Worm (Caenorhabditis elegans) whole organism, L3 larva: ENCODE measurements around the gene Y22D7AR.3.

Experiments
- R02D3.7 ChIP-seq: fragments of 150-350 bp; optimal IDR thresholded peaks from 2 replicates; lab custom pipeline; 2014; ENCODE audit warnings: missing biosample characterization, missing genetic modification characterization
- ZK546.5 ChIP-seq: sonication (generic microtip); optimal IDR thresholded peaks from 2 replicates; lab custom pipeline; 2017; ENCODE audit warnings: missing biosample characterization, missing genetic modification characterization
- aly-2 ChIP-seq: fragments of 150-350 bp; optimal IDR thresholded peaks from 2 replicates; lab custom pipeline; 2014; ENCODE audit warnings: missing biosample characterization, missing genetic modification characterization
- ama-1 ChIP-seq: fragments of 150-350 bp; optimal IDR thresholded peaks from 2 replicates; lab custom pipeline; 2018
- ceh-16 ChIP-seq: sonication (generic microtip); optimal IDR thresholded peaks from 2 replicates; lab custom pipeline; 2017; ENCODE audit warnings: missing biosample characterization, missing genetic modification characterization
- ceh-28 ChIP-seq: fragments of 150-350 bp; optimal IDR thresholded peaks from 2 replicates; lab custom pipeline; 2014; ENCODE audit warnings: missing biosample characterization, missing genetic modification reagents, missing genetic modification characterization
- ceh-82 ChIP-seq: fragments of 150-350 bp; optimal IDR thresholded peaks from 2 replicates; lab custom pipeline; 2014; ENCODE audit warnings: missing biosample characterization, missing genetic modification characterization
- ceh-9 ChIP-seq: sonication (generic microtip); optimal IDR thresholded peaks from 2 replicates; lab custom pipeline; 2018; ENCODE audit warnings: missing biosample characterization, missing genetic modification characterization
- daf-12 ChIP-seq: fragments of 150-350 bp; optimal IDR thresholded peaks from 2 replicates; lab custom pipeline; 2014; ENCODE audit warnings: missing biosample characterization, missing genetic modification reagents, missing genetic modification characterization
- egl-27 ChIP-seq: sonication (generic microtip); optimal IDR thresholded peaks from 4 replicates; lab custom pipeline; 2017; ENCODE audit warnings: missing biosample characterization, missing genetic modification reagents, missing genetic modification characterization
- egl-5 ChIP-seq: fragments of 150-350 bp; optimal IDR thresholded peaks from 2 replicates; lab custom pipeline; 2017; ENCODE audit warnings: missing biosample characterization, missing genetic modification reagents, missing genetic modification characterization, inconsistent platforms
- elt-1 ChIP-seq: fragments of 150-350 bp; optimal IDR thresholded peaks from 2 replicates; lab custom pipeline; 2014; ENCODE audit warnings: missing biosample characterization, missing genetic modification characterization
- elt-2 ChIP-seq: sonication (generic microtip); optimal IDR thresholded peaks from 2 replicates; lab custom pipeline; 2016; ENCODE audit warnings: missing genetic modification reagents, mild to moderate bottlenecking, missing genetic modification characterization, missing compliant biosample characterization
- elt-3 ChIP-seq, 3 experiments: fragments of 150-350 bp in 1 of 3; sonication (generic microtip) in 2 of 3; optimal IDR thresholded peaks; 2 replicates in 2 of 3; 4 replicates in 1 of 3; lab custom pipeline; 2014 to 2017; ENCODE audit warnings: missing biosample characterization in 3 of 3, missing genetic modification characterization in 3 of 3
- eor-1 ChIP-seq, 2 experiments: fragments of 150-350 bp; optimal IDR thresholded peaks; 2 replicates each; lab custom pipeline; 2014 to 2018; ENCODE audit warnings: missing biosample characterization in 2 of 2, missing genetic modification characterization in 2 of 2
- fkh-10 ChIP-seq: sonication (generic microtip); optimal IDR thresholded peaks from 2 replicates; lab custom pipeline; 2017; ENCODE audit warnings: missing biosample characterization, missing genetic modification reagents, missing genetic modification characterization
- fkh-2 ChIP-seq: fragments of 150-350 bp; optimal IDR thresholded peaks from 2 replicates; lab custom pipeline; 2014; ENCODE audit warnings: missing biosample characterization, missing genetic modification reagents, missing genetic modification characterization
- fos-1 ChIP-seq: fragments of 150-350 bp; optimal IDR thresholded peaks from 2 replicates; lab custom pipeline; 2014; ENCODE audit warnings: missing biosample characterization, missing genetic modification characterization
- hmg-11 ChIP-seq: sonication (generic microtip); optimal IDR thresholded peaks from 2 replicates; lab custom pipeline; 2016; ENCODE audit warnings: missing genetic modification characterization, missing compliant biosample characterization
- jun-1 ChIP-seq: fragments of 150-350 bp; optimal IDR thresholded peaks from 2 replicates; lab custom pipeline; 2014; ENCODE audit warnings: missing biosample characterization, missing genetic modification reagents, missing genetic modification characterization
- lin-15B ChIP-seq: fragments of 150-350 bp; optimal IDR thresholded peaks from 2 replicates; lab custom pipeline; 2014; ENCODE audit warnings: missing biosample characterization, missing genetic modification characterization
- lin-39 ChIP-seq: fragments of 150-350 bp; optimal IDR thresholded peaks from 2 replicates; lab custom pipeline; 2018; ENCODE audit warnings: missing biosample characterization, missing genetic modification reagents, missing genetic modification characterization
- lsy-12 ChIP-seq: sonication (generic microtip); optimal IDR thresholded peaks from 2 replicates; lab custom pipeline; 2016; ENCODE audit warnings: mild to moderate bottlenecking, missing genetic modification characterization, missing compliant biosample characterization
- mdl-1 ChIP-seq: fragments of 150-350 bp; optimal IDR thresholded peaks from 2 replicates; lab custom pipeline; 2014; ENCODE audit warnings: missing biosample characterization, missing genetic modification characterization
- mml-1 ChIP-seq: fragments of 150-350 bp; sonication (generic microtip); optimal IDR thresholded peaks from 3 replicates; lab custom pipeline; 2014; ENCODE audit warnings: missing biosample characterization, missing genetic modification characterization
- nfya-1 ChIP-seq: sonication (generic microtip); optimal IDR thresholded peaks from 2 replicates; lab custom pipeline; 2017; ENCODE audit warnings: missing genetic modification characterization, mild to moderate bottlenecking, missing compliant biosample characterization, antibody characterized with exemption, moderate library complexity; ENCODE audit not compliant: insufficient read depth
- nhr-11 ChIP-seq: fragments of 150-350 bp; optimal IDR thresholded peaks from 2 replicates; lab custom pipeline; 2014; ENCODE audit warnings: missing biosample characterization, missing genetic modification characterization
- nhr-12 ChIP-seq: fragments of 150-350 bp; optimal IDR thresholded peaks from 2 replicates; lab custom pipeline; 2014; ENCODE audit warnings: missing biosample characterization, missing genetic modification characterization
- nhr-23 ChIP-seq: fragments of 150-350 bp; optimal IDR thresholded peaks from 2 replicates; lab custom pipeline; 2014; ENCODE audit warnings: missing biosample characterization, missing genetic modification reagents, missing genetic modification characterization
- nhr-237 ChIP-seq: fragments of 150-350 bp; optimal IDR thresholded peaks from 2 replicates; lab custom pipeline; 2014; ENCODE audit warnings: missing biosample characterization, missing genetic modification characterization
- nhr-25 ChIP-seq: sonication (generic microtip); optimal IDR thresholded peaks from 2 replicates; lab custom pipeline; 2017; ENCODE audit warnings: missing biosample characterization, missing genetic modification characterization
- nhr-28 ChIP-seq: fragments of 150-350 bp; optimal IDR thresholded peaks from 2 replicates; lab custom pipeline; 2014; ENCODE audit warnings: missing biosample characterization, missing genetic modification characterization
- nhr-43 ChIP-seq: sonication (generic microtip); optimal IDR thresholded peaks from 2 replicates; lab custom pipeline; 2016; ENCODE audit warnings: mild to moderate bottlenecking, missing genetic modification characterization, missing compliant biosample characterization; ENCODE audit not compliant: poor library complexity, severe bottlenecking
- nhr-67 ChIP-seq: fragments of 150-350 bp; optimal IDR thresholded peaks from 2 replicates; lab custom pipeline; 2014; ENCODE audit warnings: missing biosample characterization, missing genetic modification characterization
- nhr-76 ChIP-seq: fragments of 150-350 bp; sonication (generic microtip); optimal IDR thresholded peaks from 5 replicates; lab custom pipeline; 2014; ENCODE audit warnings: missing biosample characterization, missing genetic modification characterization
- nhr-77 ChIP-seq: fragments of 150-350 bp; optimal IDR thresholded peaks from 2 replicates; lab custom pipeline; 2014; ENCODE audit warnings: missing biosample characterization, missing genetic modification characterization
- pha-4 ChIP-seq: fragments of 150-350 bp; optimal IDR thresholded peaks from 2 replicates; lab custom pipeline; 2014; ENCODE audit warnings: missing biosample characterization, missing genetic modification reagents, missing genetic modification characterization
- pqm-1 ChIP-seq: fragments of 150-350 bp; optimal IDR thresholded peaks from 2 replicates; lab custom pipeline; 2017; ENCODE audit warnings: missing biosample characterization, missing genetic modification characterization, inconsistent platforms
- sea-2 ChIP-seq: fragments of 150-350 bp; sonication (generic microtip); optimal IDR thresholded peaks from 4 replicates; lab custom pipeline; 2014; ENCODE audit warnings: missing biosample characterization, missing genetic modification reagents, missing genetic modification characterization
- skn-1 ChIP-seq: fragments of 150-350 bp; optimal IDR thresholded peaks from 2 replicates; lab custom pipeline; 2014; ENCODE audit warnings: missing biosample characterization, missing genetic modification characterization
- snpc-4 ChIP-seq: fragments of 150-350 bp; optimal IDR thresholded peaks from 2 replicates; lab custom pipeline; 2014; ENCODE audit warnings: missing biosample characterization, missing genetic modification characterization
- tbx-2 ChIP-seq: sonication (generic microtip); optimal IDR thresholded peaks from 2 replicates; lab custom pipeline; 2016; ENCODE audit warnings: mild to moderate bottlenecking, missing genetic modification characterization, missing compliant biosample characterization
- unc-39 ChIP-seq: sonication (generic microtip); optimal IDR thresholded peaks from 4 replicates; lab custom pipeline; 2017; ENCODE audit warnings: missing biosample characterization, missing genetic modification characterization
- unc-62 ChIP-seq: fragments of 150-350 bp; sonication (generic microtip); optimal IDR thresholded peaks from 4 replicates; lab custom pipeline; 2014; ENCODE audit warnings: missing biosample characterization, missing genetic modification reagents, missing genetic modification characterization
- zag-1 ChIP-seq: fragments of 150-350 bp; optimal IDR thresholded peaks from 2 replicates; lab custom pipeline; 2014; ENCODE audit warnings: missing biosample characterization, missing genetic modification characterization
- ztf-11 ChIP-seq: fragments of 150-350 bp; optimal IDR thresholded peaks from 2 replicates; lab custom pipeline; 2014; ENCODE audit warnings: missing biosample characterization, missing genetic modification characterization
- ztf-4 ChIP-seq: fragments of 150-350 bp; optimal IDR thresholded peaks from 2 replicates; lab custom pipeline; 2014; ENCODE audit warnings: missing biosample characterization, missing genetic modification characterization

The Y22D7AR.3 gene

DNA sequence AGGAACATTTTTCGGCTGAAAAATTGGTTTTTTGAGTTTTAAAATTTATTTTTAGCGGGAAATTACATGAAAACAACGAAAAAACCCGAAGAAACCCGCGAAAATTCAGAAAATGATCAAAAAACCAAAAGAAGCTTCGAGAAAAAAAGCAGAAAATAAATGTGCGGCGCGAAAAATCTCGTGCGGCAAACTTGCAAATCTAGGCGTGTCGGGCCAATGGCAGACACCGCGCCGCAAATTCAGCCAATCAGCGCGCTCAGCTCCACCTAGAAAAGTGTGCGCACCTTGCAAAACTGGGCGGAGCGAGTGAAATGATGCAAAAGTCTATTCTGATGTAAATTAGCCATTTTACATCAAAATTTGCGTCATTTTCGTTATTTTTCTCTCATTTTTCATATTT lies 46.7 kb downstream of the Y22D7AR.3 start, which contains the start of gene Y22D7AL.10 (continued):
- TF ChIP-seq nhr-11 (tag; lab: Kevin White, UChicago) (peak; percentile 83), mml-1 (tag; lab: Kevin White, UChicago) (no peak), R02D3.7 (tag; lab: Kevin White, UChicago) (peak; percentile 89), pqm-1 (tag; lab: Kevin White, UChicago) (peak; percentile 66), aly-2 (tag; lab: Kevin White, UChicago) (peak; percentile 90), nhr-43 (tag; lab: Kevin White, UChicago) (peak; percentile 99)

DNA sequence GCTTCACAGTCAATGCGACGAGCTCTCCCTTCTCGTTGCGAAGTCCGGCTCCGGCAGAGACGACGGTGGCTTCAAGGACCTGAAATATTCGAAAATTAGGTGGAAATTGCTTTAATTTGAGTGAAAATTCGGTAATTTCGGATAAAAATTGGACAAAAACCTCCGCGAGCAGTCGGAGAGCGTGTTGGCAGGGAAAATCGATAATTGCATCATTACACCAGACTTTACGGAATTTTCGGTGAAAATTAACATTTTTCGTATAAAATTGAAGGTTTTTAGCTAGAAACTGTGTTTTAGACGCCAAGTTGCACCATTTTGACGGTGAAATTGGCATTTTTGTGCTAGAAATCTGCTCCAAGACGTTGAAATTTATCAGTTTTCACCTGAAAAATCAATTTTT lies 47.3 kb downstream of the Y22D7AR.3 start:
- TF ChIP-seq ama-1 (lab: Kevin White, UChicago), result peak; percentile 7
- no peak for TF ChIP-seq skn-1 (tag; lab: Kevin White, UChicago)
- no peak for TF ChIP-seq ztf-11 (tag; lab: Kevin White, UChicago)

DNA sequence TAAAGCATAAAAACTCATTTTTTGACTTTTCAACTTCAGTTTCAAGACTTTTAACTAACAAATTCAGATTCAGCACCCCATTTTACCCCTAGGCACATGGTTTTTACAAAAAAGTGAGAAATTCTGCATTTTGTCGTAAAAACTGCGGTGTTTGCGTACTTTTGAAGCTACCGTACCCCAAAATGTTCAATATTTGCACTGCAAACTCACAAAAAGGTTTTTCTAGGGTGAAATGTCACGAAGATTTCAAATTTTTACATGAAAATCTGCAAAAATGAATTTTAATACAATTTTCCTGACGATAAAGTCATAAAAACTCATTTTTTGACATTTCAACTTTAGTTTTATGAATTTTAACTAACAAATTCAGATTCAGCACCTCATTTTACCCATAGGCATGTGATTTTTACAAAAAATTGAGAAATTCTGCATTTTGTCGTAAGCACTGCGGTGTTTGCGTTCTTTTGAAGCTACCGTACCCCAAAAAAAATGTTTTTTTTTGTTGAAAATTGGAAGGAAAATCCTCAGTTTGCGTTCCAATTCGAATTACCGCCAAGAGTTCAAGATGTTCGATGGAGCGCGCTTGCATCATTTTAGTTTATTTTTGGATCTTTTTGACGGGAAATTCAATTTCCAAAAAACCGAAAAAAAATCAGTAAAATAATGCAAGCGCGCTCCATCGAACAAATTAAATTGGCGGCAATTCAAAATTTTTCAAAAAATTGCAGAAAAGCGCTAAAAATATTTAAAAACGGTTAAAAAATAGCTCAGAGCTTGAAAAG lies 49.2 kb downstream of the Y22D7AR.3 start:
- no peak for TF ChIP-seq fkh-2
- TF ChIP-seq nhr-43 (tag; lab: Kevin White, UChicago), result peak; percentile 55
- TF ChIP-seq fkh-10, result no peak
- no peak for TF ChIP-seq egl-27
- no peak for TF ChIP-seq ceh-82 (tag; lab: Kevin White, UChicago)
- peak; percentile 68 for TF ChIP-seq lin-15B (tag; lab: Kevin White, UChicago)
- TF ChIP-seq sea-2 (GFP tag; lab: Kevin White, UChicago), result no peak
- TF ChIP-seq nfya-1 (tag; lab: Kevin White, UChicago), result peak; percentile 38
- no peak for TF ChIP-seq nhr-12 (tag; lab: Kevin White, UChicago)
- TF ChIP-seq ZK546.5 (tag; lab: Kevin White, UChicago), result no peak
- TF ChIP-seq nhr-28, result no peak
- no peak for TF ChIP-seq nhr-77 (tag; lab: Kevin White, UChicago)
- TF ChIP-seq ceh-28, result peak; percentile 4
- no peak for TF ChIP-seq ztf-11 (tag; lab: Kevin White, UChicago)
- TF ChIP-seq pqm-1 (tag; lab: Kevin White, UChicago), result no peak
- TF ChIP-seq pha-4 (tag; lab: Kevin White, UChicago), result peak; percentile 7
- TF ChIP-seq hmg-11 (tag; lab: Kevin White, UChicago), result no peak
- TF ChIP-seq nhr-23 (tag; lab: Kevin White, UChicago), result no peak
- TF ChIP-seq unc-62, result no peak
- no peak for TF ChIP-seq nhr-237 (tag; lab: Kevin White, UChicago)
- no peak for TF ChIP-seq mml-1 (tag; lab: Kevin White, UChicago)
- TF ChIP-seq eor-1 (tag; optimal IDR thresholded peaks at IDR 0.05; lab: Kevin White, UChicago), result no peak
- TF ChIP-seq elt-1 (tag; lab: Kevin White, UChicago), result no peak
- TF ChIP-seq nhr-76 (tag; lab: Kevin White, UChicago), result no peak
- TF ChIP-seq fos-1 (tag; lab: Kevin White, UChicago), result no peak
- TF ChIP-seq lin-39 (tag; lab: Kevin White, UChicago), result no peak
- TF ChIP-seq mdl-1 (tag; lab: Kevin White, UChicago), result no peak
- TF ChIP-seq nhr-11 (tag; lab: Kevin White, UChicago), result no peak
- no peak for TF ChIP-seq nhr-67 (tag; lab: Kevin White, UChicago)
- peak; percentile 42 for TF ChIP-seq lsy-12 (tag; lab: Kevin White, UChicago)
- no peak for TF ChIP-seq skn-1 (tag; lab: Kevin White, UChicago)
- TF ChIP-seq snpc-4, result no peak
- TF ChIP-seq daf-12, result no peak
- no peak for TF ChIP-seq aly-2 (tag; lab: Kevin White, UChicago)
- TF ChIP-seq egl-5 (tag; lab: Kevin White, UChicago), result no peak
- TF ChIP-seq ama-1 (lab: Kevin White, UChicago), result peak; percentile 94
- no peak for TF ChIP-seq zag-1 (tag; lab: Kevin White, UChicago)
- TF ChIP-seq ztf-4 (tag; lab: Kevin White, UChicago), result peak; percentile 59
- no peak for TF ChIP-seq unc-39
- peak; percentile 48 for TF ChIP-seq nhr-25 (tag; lab: Kevin White, UChicago)
- TF ChIP-seq jun-1, result no peak
- TF ChIP-seq R02D3.7 (tag; lab: Kevin White, UChicago), result no peak
- no peak for TF ChIP-seq ceh-9
- TF ChIP-seq elt-3 (tag; optimal IDR thresholded peaks at IDR 0.05; lab: Kevin White, UChicago), result no peak
- peak; percentile 46 for TF ChIP-seq elt-2
- no peak for TF ChIP-seq tbx-2
- TF ChIP-seq ceh-16 (tag; lab: Kevin White, UChicago), result no peak
